Fruit fly (Drosophila melanogaster) whole organism, wandering third instar larva: ENCODE results near the gene Rab18.

Experiments used
- Abd-B ChIP-seq: fragments of >200 bp; optimal IDR thresholded peaks from 2 replicates; lab custom pipeline; 2017; ENCODE audit warnings: missing biosample characterization, missing genetic modification characterization
- CG32264 ChIP-seq: fragments of 200-800 bp; sonication (Bioruptor generic); optimal IDR thresholded peaks from 2 replicates; lab custom pipeline; 2016; ENCODE audit warnings: missing biosample characterization, missing genetic modification characterization
- CG9705 ChIP-seq: fragments of 200-800 bp; sonication (Bioruptor generic); optimal IDR thresholded peaks from 2 replicates; lab custom pipeline; 2018; ENCODE audit warnings: missing biosample characterization, mild to moderate bottlenecking, missing genetic modification characterization
- CrebA ChIP-seq: fragments of 200-800 bp; sonication (Bioruptor generic); optimal IDR thresholded peaks from 2 replicates; lab custom pipeline; 2016; ENCODE audit warnings: missing biosample characterization, mild to moderate bottlenecking, missing genetic modification characterization, borderline replicate concordance
- Dfd ChIP-seq: fragments of >200 bp; optimal IDR thresholded peaks from 2 replicates; lab custom pipeline; 2017; ENCODE audit warnings: missing biosample characterization, missing genetic modification characterization
- Dif ChIP-seq: fragments of 200-275, 200-300 bp; sonication (Bioruptor generic); optimal IDR thresholded peaks from 2 replicates; lab custom pipeline; 2018; ENCODE audit warnings: missing biosample characterization, missing genetic modification characterization; ENCODE audit not compliant: partially characterized antibody
- GATAd ChIP-seq: sonication (Bioruptor generic); optimal IDR thresholded peaks from 2 replicates; lab custom pipeline; 2016; ENCODE audit warnings: missing biosample characterization, missing genetic modification characterization
- HLH106 ChIP-seq: fragments of 200-800 bp; optimal IDR thresholded peaks from 3 replicates; lab custom pipeline; 2019; ENCODE audit warnings: missing biosample characterization, mild to moderate bottlenecking, missing genetic modification characterization, moderate library complexity
- Hnf4 ChIP-seq: fragments of 200-800 bp; sonication (Bioruptor generic); optimal IDR thresholded peaks from 2 replicates; lab custom pipeline; 2016; ENCODE audit warnings: missing biosample characterization, mild to moderate bottlenecking, missing genetic modification characterization
- Hr78 ChIP-seq: fragments of >200 bp; optimal IDR thresholded peaks from 2 replicates; lab custom pipeline; 2017; ENCODE audit warnings: missing biosample characterization, missing genetic modification characterization
- Hr83 ChIP-seq: fragments of 200-300 bp; sonication (Bioruptor generic); optimal IDR thresholded peaks from 2 replicates; lab custom pipeline; 2016; ENCODE audit warnings: missing biosample characterization, mild to moderate bottlenecking, missing genetic modification characterization, moderate library complexity; ENCODE audit not compliant: poor library complexity, severe bottlenecking
- Jra ChIP-seq: sonication (Bioruptor generic); optimal IDR thresholded peaks from 2 replicates; lab custom pipeline; 2016; ENCODE audit warnings: missing biosample characterization, missing genetic modification characterization
- Mio ChIP-seq: sonication (Bioruptor generic); optimal IDR thresholded peaks from 2 replicates; lab custom pipeline; 2016; ENCODE audit warnings: missing biosample characterization, missing genetic modification characterization
- Myc ChIP-seq: fragments of >200 bp; optimal IDR thresholded peaks from 2 replicates; lab custom pipeline; 2017
- N ChIP-seq: fragments of >200 bp; optimal IDR thresholded peaks from 2 replicates; lab custom pipeline; 2018; ENCODE audit warnings: missing biosample characterization, missing external identifiers, missing genetic modification characterization
- OdsH ChIP-seq: fragments of 200-800 bp; sonication (Bioruptor generic); optimal IDR thresholded peaks from 2 replicates; lab custom pipeline; 2016; ENCODE audit warnings: missing biosample characterization, mild to moderate bottlenecking, missing genetic modification characterization
- Rel ChIP-seq, 2 experiments: fragments of 200-800 bp; sonication (Bioruptor generic) in 1 of 2; optimal IDR thresholded peaks; 2 replicates in 1 of 2; 3 replicates in 1 of 2; lab custom pipeline; 2016 to 2019; ENCODE audit warnings: mild to moderate bottlenecking in 2 of 2, missing biosample characterization in 2 of 2, missing genetic modification characterization in 2 of 2, moderate library complexity in 1 of 2
- Sp1 ChIP-seq: fragments of 200-800 bp; sonication (Bioruptor generic); optimal IDR thresholded peaks from 3 replicates; lab custom pipeline; 2019; ENCODE audit warnings: missing biosample characterization, mild to moderate bottlenecking, missing genetic modification characterization, moderate library complexity
- Vsx2 ChIP-seq: fragments of 200-300, 225-300 bp; sonication (Bioruptor generic); optimal IDR thresholded peaks from 2 replicates; lab custom pipeline; 2018; ENCODE audit warnings: missing biosample characterization, missing genetic modification characterization; ENCODE audit not compliant: partially characterized antibody
- br ChIP-seq: fragments of 200-800 bp; sonication (Bioruptor generic); optimal IDR thresholded peaks from 2 replicates; lab custom pipeline; 2016; ENCODE audit warnings: missing biosample characterization, missing genetic modification characterization
- brk ChIP-seq: fragments of 200-800 bp; sonication (Bioruptor generic); optimal IDR thresholded peaks from 2 replicates; lab custom pipeline; 2016; ENCODE audit warnings: missing biosample characterization, mild to moderate bottlenecking, missing genetic modification characterization
- dl ChIP-seq, 2 experiments: fragments of 175-275, 200-275 bp in 1 of 2; fragments of 200-275 bp in 1 of 2; sonication (Bioruptor generic); optimal IDR thresholded peaks; lab custom pipeline; 2018; ENCODE audit warnings: mild to moderate bottlenecking in 2 of 2, missing biosample characterization in 2 of 2, missing genetic modification characterization in 2 of 2, moderate library complexity in 2 of 2; ENCODE audit not compliant: partially characterized antibody in 2 of 2, insufficient read depth in 1 of 2
- dmrt93B ChIP-seq: fragments of 200-800 bp; sonication (Bioruptor generic); optimal IDR thresholded peaks from 2 replicates; lab custom pipeline; 2018; ENCODE audit warnings: missing biosample characterization, mild to moderate bottlenecking, missing genetic modification characterization
- dsf ChIP-seq: sonication (Bioruptor generic); optimal IDR thresholded peaks from 2 replicates; lab custom pipeline; 2016; ENCODE audit warnings: missing biosample characterization, missing genetic modification characterization, borderline replicate concordance
- ey ChIP-seq: fragments of 200-800 bp; sonication (Bioruptor generic); optimal IDR thresholded peaks from 2 replicates; lab custom pipeline; 2016; ENCODE audit warnings: missing biosample characterization, missing genetic modification characterization
- foxo ChIP-seq, 2 experiments: fragments of 200-800 bp; sonication (Bioruptor generic); optimal IDR thresholded peaks; 2 replicates in 1 of 2; 3 replicates in 1 of 2; lab custom pipeline; 2016 to 2017; ENCODE audit warnings: missing biosample characterization in 2 of 2, missing genetic modification characterization in 2 of 2
- fru ChIP-seq: fragments of 200-800 bp; sonication (Bioruptor generic); optimal IDR thresholded peaks from 3 replicates; lab custom pipeline; 2016; ENCODE audit warnings: missing biosample characterization, mild to moderate bottlenecking, missing genetic modification characterization
- h ChIP-seq: fragments of 200-800 bp; sonication (Bioruptor generic); optimal IDR thresholded peaks from 3 replicates; lab custom pipeline; 2016; ENCODE audit warnings: missing biosample characterization, mild to moderate bottlenecking, missing genetic modification characterization
- jim ChIP-seq: fragments of 175-275, 200-325 bp; sonication (Bioruptor generic); optimal IDR thresholded peaks from 2 replicates; lab custom pipeline; 2016; ENCODE audit warnings: missing biosample characterization, mild to moderate bottlenecking, missing genetic modification characterization
- lola ChIP-seq: fragments of >200 bp; optimal IDR thresholded peaks from 2 replicates; lab custom pipeline; 2017; ENCODE audit warnings: missing biosample characterization, missing genetic modification characterization
- pan ChIP-seq: fragments of >200 bp; optimal IDR thresholded peaks from 2 replicates; lab custom pipeline; 2017
- psq ChIP-seq: fragments of 200-800 bp; sonication (Bioruptor generic); optimal IDR thresholded peaks from 3 replicates; lab custom pipeline; 2017; ENCODE audit warnings: missing biosample characterization, mild to moderate bottlenecking, missing genetic modification characterization, moderate library complexity
- rgr ChIP-seq: fragments of 200-800 bp; sonication (Bioruptor generic); optimal IDR thresholded peaks from 3 replicates; lab custom pipeline; 2016; ENCODE audit warnings: missing biosample characterization, mild to moderate bottlenecking, missing genetic modification characterization
- sage ChIP-seq: fragments of 200-800 bp; sonication (Bioruptor generic); optimal IDR thresholded peaks from 2 replicates; lab custom pipeline; 2016; ENCODE audit warnings: missing biosample characterization, mild to moderate bottlenecking, missing genetic modification characterization
- sv ChIP-seq: fragments of 200-800 bp; sonication (Bioruptor generic); optimal IDR thresholded peaks from 3 replicates; lab custom pipeline; 2016; ENCODE audit warnings: missing biosample characterization, missing genetic modification characterization
- tai ChIP-seq: sonication (Bioruptor generic); optimal IDR thresholded peaks from 2 replicates; lab custom pipeline; 2016; ENCODE audit warnings: missing biosample characterization, missing genetic modification characterization
- usp ChIP-seq: fragments of >200 bp; optimal IDR thresholded peaks from 2 replicates; lab custom pipeline; 2017; ENCODE audit warnings: missing biosample characterization, missing genetic modification characterization
- woc ChIP-seq: sonication (Bioruptor generic); optimal IDR thresholded peaks from 2 replicates; lab custom pipeline; 2016; ENCODE audit warnings: missing biosample characterization, mild to moderate bottlenecking, missing genetic modification characterization

The Rab18 gene

DNA sequence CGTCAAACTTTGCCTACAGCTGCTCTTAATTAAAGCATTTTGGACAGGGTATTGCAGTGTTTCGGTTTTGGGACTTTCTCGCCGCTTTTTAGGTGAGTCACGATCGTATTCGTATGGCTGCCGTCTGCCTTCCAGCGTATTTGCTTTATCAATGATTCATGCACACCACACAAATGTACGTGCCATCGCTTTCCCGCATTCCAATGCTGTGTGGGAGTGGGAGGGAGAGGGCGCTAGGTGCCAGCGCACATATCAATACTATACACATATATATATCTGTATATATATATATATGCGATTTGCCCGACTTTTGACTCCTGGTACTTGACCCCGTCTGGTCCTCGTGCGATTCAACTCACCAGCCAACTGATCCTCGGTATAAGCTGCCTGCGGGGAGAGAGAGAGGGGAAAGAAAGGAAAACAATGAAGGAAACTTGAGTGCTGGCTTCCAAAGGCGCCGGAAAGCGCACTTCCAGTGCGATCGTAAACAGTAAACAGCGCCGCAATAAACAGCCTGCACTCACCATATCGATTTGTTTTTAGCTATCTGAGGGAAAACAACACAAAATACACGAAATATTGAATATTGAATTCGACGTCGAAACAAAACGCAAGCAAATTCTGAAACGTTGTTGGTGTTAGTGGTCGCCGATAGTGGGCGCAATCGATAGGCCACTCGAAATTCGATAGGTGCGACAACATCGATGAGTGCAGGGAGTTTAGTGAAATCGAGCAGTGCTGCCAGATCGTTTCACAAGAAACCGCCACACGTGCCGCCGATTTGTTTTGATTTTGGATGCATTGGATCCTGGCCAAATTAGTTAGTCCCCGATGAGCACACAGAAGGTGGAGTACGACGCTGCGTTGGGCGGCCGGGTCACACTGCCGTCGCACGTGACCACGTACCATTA is 49.5 kb downstream of the Rab18 start, which contains the start of the genes Mlc-c and Pop1:
Gene Mlc-c, minus strand, starts transcription at position 647 of the 911 bp plus-strand sequence.
Gene Pop1, plus strand, starts transcription at position 756 of the 911 bp plus-strand sequence.
- TF ChIP-seq dmrt93B (GFP tag; lab: Kevin White, UChicago), result no peak
- no peak for TF ChIP-seq Dfd
- TF ChIP-seq CG9705 (GFP tag; lab: Kevin White, UChicago), result no peak
- TF ChIP-seq Hnf4 (GFP tag; lab: Kevin White, UChicago), result no peak
- no peak for TF ChIP-seq sv
- TF ChIP-seq br (GFP tag; lab: Kevin White, UChicago), result no peak
- TF ChIP-seq dl (GFP tag; optimal IDR thresholded peaks at IDR 0.05; lab: Kevin White, UChicago; ENCODE audit: insufficient read depth in 1 of 2, partially characterized antibody in 2 of 2), result no peak
- TF ChIP-seq psq (GFP tag; lab: Kevin White, UChicago), result peak; percentile 20
- no peak for TF ChIP-seq Dif
- TF ChIP-seq Rel (GFP tag; optimal IDR thresholded peaks at IDR 0.05; lab: Kevin White, UChicago), result no peak
- peak; percentile 58 for TF ChIP-seq Rel (tag; optimal IDR thresholded peaks at IDR 0.05; lab: Kevin White, UChicago)
- no peak for TF ChIP-seq dsf (GFP tag; lab: Kevin White, UChicago)
- TF ChIP-seq CrebA (GFP tag; lab: Kevin White, UChicago), result no peak
- no peak for TF ChIP-seq OdsH
- no peak for TF ChIP-seq rgr
- no peak for TF ChIP-seq Sp1 (GFP tag; lab: Kevin White, UChicago)
- TF ChIP-seq h (GFP tag; lab: Kevin White, UChicago), result no peak
- no peak for TF ChIP-seq Hr78
- no peak for TF ChIP-seq N (GFP tag; lab: Kevin White, UChicago)
- no peak for TF ChIP-seq jim (GFP tag; lab: Kevin White, UChicago)
- no peak for TF ChIP-seq pan (lab: Kevin White, UChicago)
- TF ChIP-seq lola (GFP tag; lab: Kevin White, UChicago), result no peak
- no peak for TF ChIP-seq tai (GFP tag; lab: Kevin White, UChicago)
- TF ChIP-seq Hr83 (GFP tag; lab: Kevin White, UChicago), result peak; percentile 7
- no peak for TF ChIP-seq Vsx2
- no peak for TF ChIP-seq CG32264 (GFP tag; lab: Kevin White, UChicago)
- TF ChIP-seq sage, result no peak
- TF ChIP-seq foxo (GFP tag; optimal IDR thresholded peaks at IDR 0.05; lab: Kevin White, UChicago), result no peak
- peak; percentile 73 for TF ChIP-seq Jra (GFP tag; lab: Kevin White, UChicago)
- no peak for TF ChIP-seq woc (GFP tag; lab: Kevin White, UChicago)
- no peak for TF ChIP-seq Abd-B
- no peak for TF ChIP-seq usp (GFP tag; lab: Kevin White, UChicago)
- no peak for TF ChIP-seq Mio (GFP tag; lab: Kevin White, UChicago)
- TF ChIP-seq fru, result no peak
- TF ChIP-seq brk (GFP tag; lab: Kevin White, UChicago), result no peak
- no peak for TF ChIP-seq GATAd (GFP tag; lab: Kevin White, UChicago)
- TF ChIP-seq HLH106, result no peak
- TF ChIP-seq Myc (lab: Kevin White, UChicago), result peak; percentile 29
- no peak for TF ChIP-seq ey (GFP tag; lab: Kevin White, UChicago)
